Fruit fly (Drosophila melanogaster) whole organism, adult: ENCODE results near the gene CG4465.

Experiments used
- CG11617 ChIP-seq: fragments of 200-800 bp; sonication (Bioruptor generic); optimal IDR thresholded peaks from 2 replicates; lab custom pipeline; 2017; ENCODE audit warnings: mild to moderate bottlenecking, missing biosample characterization, missing genetic modification reagents, missing genetic modification characterization
- CG12768 ChIP-seq: fragments of 200-800 bp; sonication (Bioruptor generic); optimal IDR thresholded peaks from 2 replicates; lab custom pipeline; 2017; ENCODE audit warnings: missing biosample characterization, missing genetic modification characterization, mild to moderate bottlenecking, moderate library complexity, missing genetic modification reagents
- CG14711 ChIP-seq: fragments of 200-800 bp; sonication (Bioruptor generic); optimal IDR thresholded peaks from 2 replicates; lab custom pipeline; 2018; ENCODE audit warnings: missing biosample characterization, mild to moderate bottlenecking, missing genetic modification characterization, moderate library complexity
- CG1620 ChIP-seq: fragments of 200-800 bp; sonication (Bioruptor generic); optimal IDR thresholded peaks from 2 replicates; lab custom pipeline; 2016; ENCODE audit warnings: missing biosample characterization, missing genetic modification characterization
- CG33017 ChIP-seq: fragments of 200-800 bp; sonication (Bioruptor generic); optimal IDR thresholded peaks from 2 replicates; lab custom pipeline; 2018; ENCODE audit warnings: missing biosample characterization, mild to moderate bottlenecking, missing genetic modification characterization, moderate library complexity
- CG5204 ChIP-seq: fragments of 200-800 bp; sonication (Bioruptor generic); optimal IDR thresholded peaks from 2 replicates; lab custom pipeline; 2016; ENCODE audit warnings: missing biosample characterization, missing genetic modification characterization
- CG7045 ChIP-seq: fragments of 200-800 bp; sonication (Bioruptor generic); optimal IDR thresholded peaks from 2 replicates; lab custom pipeline; 2017; ENCODE audit warnings: missing biosample characterization, mild to moderate bottlenecking, missing genetic modification characterization
- CG7101 ChIP-seq: fragments of 200-800 bp; sonication (Bioruptor generic); optimal IDR thresholded peaks from 2 replicates; lab custom pipeline; 2018; ENCODE audit warnings: missing biosample characterization, mild to moderate bottlenecking, missing genetic modification characterization, moderate library complexity
- Clk ChIP-seq: fragments of 200-800 bp; sonication (Bioruptor generic); optimal IDR thresholded peaks from 2 replicates; lab custom pipeline; 2017; ENCODE audit warnings: missing biosample characterization, missing genetic modification characterization
- Crg-1 ChIP-seq: fragments of 200-800 bp; sonication (Bioruptor generic); optimal IDR thresholded peaks from 2 replicates; lab custom pipeline; 2016; ENCODE audit warnings: missing biosample characterization, missing genetic modification characterization
- Hr96 ChIP-seq: fragments of 200-800 bp; sonication (Bioruptor generic); optimal IDR thresholded peaks from 2 replicates; lab custom pipeline; 2016; ENCODE audit warnings: missing biosample characterization, missing genetic modification characterization
- Mnt ChIP-seq: fragments of 200-800 bp; sonication (Bioruptor generic); optimal IDR thresholded peaks from 2 replicates; lab custom pipeline; 2016; ENCODE audit warnings: missing biosample characterization, mild to moderate bottlenecking, missing genetic modification characterization
- bab1 ChIP-seq: fragments of 200-800 bp; sonication (Bioruptor generic); optimal IDR thresholded peaks from 3 replicates; lab custom pipeline; 2019; ENCODE audit warnings: missing biosample characterization, mild to moderate bottlenecking, missing genetic modification characterization, moderate library complexity
- cic ChIP-seq: fragments of 200-800 bp; sonication (Bioruptor generic); optimal IDR thresholded peaks from 2 replicates; lab custom pipeline; 2017; ENCODE audit warnings: missing biosample characterization, mild to moderate bottlenecking, missing genetic modification characterization, moderate library complexity
- cnc ChIP-seq, 2 experiments: fragments of >200 bp; optimal IDR thresholded peaks; 2 replicates each; lab custom pipeline; 2017
- kay ChIP-seq: fragments of 200-800 bp; sonication (Bioruptor generic); peaks from one replicate; lab custom pipeline; 2016; ENCODE audit warnings: missing biosample characterization, missing genetic modification characterization, borderline replicate concordance
- ovo ChIP-seq: fragments of 200-800 bp; sonication (Bioruptor generic); optimal IDR thresholded peaks from 2 replicates; lab custom pipeline; 2016; ENCODE audit warnings: missing biosample characterization, missing genetic modification characterization
- pad ChIP-seq: fragments of 200-800 bp; sonication (Bioruptor generic); optimal IDR thresholded peaks from 3 replicates; lab custom pipeline; 2017; ENCODE audit warnings: missing biosample characterization, missing genetic modification characterization, mild to moderate bottlenecking, moderate library complexity, missing genetic modification reagents
- tj ChIP-seq: fragments of 200-800 bp; sonication (Bioruptor generic); optimal IDR thresholded peaks from 3 replicates; lab custom pipeline; 2017; ENCODE audit warnings: missing biosample characterization, mild to moderate bottlenecking, missing genetic modification characterization, moderate library complexity
- toe ChIP-seq: fragments of 200-800 bp; sonication (Bioruptor generic); optimal IDR thresholded peaks from 2 replicates; lab custom pipeline; 2016; ENCODE audit warnings: missing biosample characterization, missing genetic modification characterization

CG4465 gene

DNA sequence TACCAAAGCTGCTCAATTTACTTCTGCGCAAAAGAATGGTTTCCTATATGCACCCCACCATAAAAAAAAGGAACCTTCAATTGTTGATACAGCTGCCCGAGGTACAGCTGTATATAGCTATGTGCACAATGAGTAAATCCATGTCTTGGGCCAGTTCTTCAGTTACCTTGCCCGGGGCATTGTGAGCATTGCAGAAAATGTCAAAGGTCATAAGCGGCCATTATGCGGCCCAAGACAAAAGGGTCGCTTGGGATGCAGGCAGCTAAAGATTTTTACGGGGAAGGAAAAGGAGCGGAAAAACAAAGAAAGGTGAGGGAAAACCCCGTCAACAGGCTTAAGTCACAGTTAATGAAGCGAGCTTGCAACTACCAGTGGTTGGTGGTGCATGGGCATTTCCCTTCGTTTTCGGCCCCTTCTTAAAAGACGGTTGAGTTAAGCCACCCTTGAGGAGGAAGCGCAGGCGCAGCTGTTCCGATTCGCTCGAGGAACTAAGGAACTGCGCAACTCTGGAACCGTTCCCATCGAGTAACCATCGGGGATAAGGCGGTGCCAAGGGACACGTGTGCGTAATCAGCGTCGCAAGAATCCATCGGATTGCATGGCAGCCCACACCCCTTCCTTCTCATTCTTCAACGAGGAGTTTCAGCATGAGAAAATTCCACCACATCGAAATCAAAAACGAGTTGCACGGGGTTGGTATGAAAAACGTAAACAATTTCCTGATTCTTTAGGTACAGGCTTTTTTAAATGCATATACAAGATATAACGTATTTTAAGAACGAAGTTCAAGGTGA, 13.5 kb upstream of the CG4465 start:
- TF ChIP-seq CG1620 (GFP tag; lab: Kevin White, UChicago) (no peak), cic (GFP tag; lab: Kevin White, UChicago) (no peak), CG14711 (no peak), Mnt (GFP tag; lab: Kevin White, UChicago) (no peak), CG7101 (tag; lab: Kevin White, UChicago) (no peak), CG5204 (GFP tag; lab: Kevin White, UChicago) (no peak), cnc (optimal IDR thresholded peaks at IDR 0.05; lab: Kevin White, UChicago) (no peak), CG7045 (GFP tag; lab: Kevin White, UChicago) (no peak), bab1 (GFP tag; lab: Kevin White, UChicago) (no peak), pad (GFP tag; lab: Kevin White, UChicago) (no peak), kay (GFP tag; lab: Kevin White, UChicago) (no peak), Crg-1 (GFP tag; lab: Kevin White, UChicago) (no peak), CG33017 (no peak), tj (GFP tag; lab: Kevin White, UChicago) (no peak), ovo (GFP tag; lab: Kevin White, UChicago) (no peak), Hr96 (GFP tag; lab: Kevin White, UChicago) (no peak), CG11617 (GFP tag; lab: Kevin White, UChicago) (no peak)

DNA sequence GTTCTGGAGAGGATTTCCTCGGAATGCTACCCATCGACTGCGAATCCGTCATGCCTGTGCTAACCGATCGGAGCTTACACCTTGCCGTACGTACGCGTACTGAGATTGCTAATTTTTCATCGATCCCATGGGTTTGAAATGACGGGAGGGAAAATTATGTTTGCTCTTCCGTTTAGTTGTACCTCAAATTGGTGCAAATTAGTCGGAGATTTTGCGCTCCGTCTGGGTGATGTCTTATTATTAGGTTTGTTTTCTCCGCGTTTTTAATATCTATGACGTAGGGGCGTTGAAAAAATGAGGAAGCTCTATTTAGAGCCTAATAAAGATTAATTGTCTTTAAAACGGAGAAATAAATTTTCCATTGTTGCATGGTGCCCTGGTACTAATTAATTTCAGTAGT, 10.9 kb upstream of the CG4465 start, which contains the start of gene CG4459:
TSS of gene CG4459 (minus strand) at position 101 of the 400 bp plus-strand sequence.
- TF ChIP-seq CG33017, result no peak
- no peak for TF ChIP-seq CG7045 (GFP tag; lab: Kevin White, UChicago)
- no peak for TF ChIP-seq toe (GFP tag; lab: Kevin White, UChicago)
- TF ChIP-seq tj (GFP tag; lab: Kevin White, UChicago), result no peak
- no peak for TF ChIP-seq CG14711
- no peak for TF ChIP-seq cic (GFP tag; lab: Kevin White, UChicago)
- TF ChIP-seq CG12768 (GFP tag; lab: Kevin White, UChicago), result no peak
- TF ChIP-seq pad (GFP tag; lab: Kevin White, UChicago), result no peak
- no peak for TF ChIP-seq CG1620 (GFP tag; lab: Kevin White, UChicago)
- no peak for TF ChIP-seq CG5204 (GFP tag; lab: Kevin White, UChicago)
- TF ChIP-seq Mnt (GFP tag; lab: Kevin White, UChicago), result no peak
- no peak for TF ChIP-seq Hr96 (GFP tag; lab: Kevin White, UChicago)
- TF ChIP-seq CG7101 (tag; lab: Kevin White, UChicago), result no peak
- no peak for TF ChIP-seq Crg-1 (GFP tag; lab: Kevin White, UChicago)
- TF ChIP-seq cnc (optimal IDR thresholded peaks at IDR 0.05; lab: Kevin White, UChicago), result no peak
- no peak for TF ChIP-seq bab1 (GFP tag; lab: Kevin White, UChicago)
- TF ChIP-seq kay (GFP tag; lab: Kevin White, UChicago), result no peak

DNA sequence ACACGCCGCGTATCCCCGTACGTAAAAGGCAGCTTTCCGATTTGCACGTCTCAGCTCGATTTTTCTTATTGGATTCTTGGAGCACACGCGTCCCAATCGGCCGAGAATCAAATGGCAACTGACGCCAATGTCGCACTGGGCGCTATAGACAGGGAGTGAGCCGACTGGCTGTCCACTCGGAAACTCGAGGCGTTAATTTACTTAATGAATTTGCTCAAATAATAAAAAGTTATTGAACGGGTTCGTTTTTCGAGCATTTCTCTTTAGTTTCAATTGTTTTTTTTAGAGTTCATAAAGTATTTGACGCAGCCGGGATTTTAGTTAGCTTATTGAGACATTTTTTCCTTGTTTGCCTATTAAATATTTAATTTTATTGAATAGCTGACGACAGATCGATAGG, 7.6 kb upstream of the CG4465 start, which contains the start of gene CG4462:
TSS of gene CG4462 (minus strand) at position 101 of the 400 bp plus-strand sequence.
- TF ChIP-seq CG11617 (GFP tag; lab: Kevin White, UChicago) (no peak), Mnt (GFP tag; lab: Kevin White, UChicago) (no peak), ovo (GFP tag; lab: Kevin White, UChicago) (no peak), CG7101 (tag; lab: Kevin White, UChicago) (no peak), CG33017 (no peak), cnc (optimal IDR thresholded peaks at IDR 0.05; lab: Kevin White, UChicago) (no peak), Crg-1 (GFP tag; lab: Kevin White, UChicago) (no peak), CG7045 (GFP tag; lab: Kevin White, UChicago) (no peak), Clk (GFP tag; lab: Kevin White, UChicago) (no peak), tj (GFP tag; lab: Kevin White, UChicago) (no peak), toe (GFP tag; lab: Kevin White, UChicago) (no peak), pad (GFP tag; lab: Kevin White, UChicago) (no peak), CG1620 (GFP tag; lab: Kevin White, UChicago) (no peak), cic (GFP tag; lab: Kevin White, UChicago) (no peak), CG14711 (no peak), bab1 (GFP tag; lab: Kevin White, UChicago) (no peak), CG12768 (GFP tag; lab: Kevin White, UChicago) (no peak)

DNA sequence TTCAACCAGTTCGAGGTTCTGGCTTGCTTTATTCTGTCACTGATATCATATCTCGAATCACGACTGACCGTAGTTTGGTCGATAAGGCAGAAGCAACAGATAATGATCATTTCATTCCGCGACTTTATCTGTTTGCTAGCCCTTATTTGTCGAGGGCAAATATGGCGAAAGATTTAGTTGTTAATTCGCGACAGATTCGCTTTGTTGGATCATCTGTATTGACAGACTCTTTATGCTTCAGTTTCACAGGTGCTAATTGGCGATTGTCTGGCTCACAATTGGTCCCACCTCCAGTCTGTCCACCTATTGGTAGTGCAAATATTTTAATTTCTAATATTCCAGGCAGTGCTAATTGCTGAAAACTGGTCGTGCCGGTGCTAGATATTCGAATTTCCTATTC, 6.7 kb upstream of the CG4465 start:
- no peak for TF ChIP-seq bab1 (GFP tag; lab: Kevin White, UChicago)
- TF ChIP-seq Mnt (GFP tag; lab: Kevin White, UChicago), result peak; percentile 35
- TF ChIP-seq CG11617 (GFP tag; lab: Kevin White, UChicago), result peak; percentile 54
- TF ChIP-seq CG7045 (GFP tag; lab: Kevin White, UChicago), result peak; percentile 92
- peak; percentile 33 for TF ChIP-seq CG14711
- TF ChIP-seq cic (GFP tag; lab: Kevin White, UChicago), result peak; percentile 84
- TF ChIP-seq Hr96 (GFP tag; lab: Kevin White, UChicago), result peak; percentile 47
- TF ChIP-seq pad (GFP tag; lab: Kevin White, UChicago), result peak; percentile 43
- TF ChIP-seq toe (GFP tag; lab: Kevin White, UChicago), result peak; percentile 75
- TF ChIP-seq CG7101 (tag; lab: Kevin White, UChicago), result peak; percentile 79
- TF ChIP-seq tj (GFP tag; lab: Kevin White, UChicago), result no peak
- peak; percentile 71 for TF ChIP-seq ovo (GFP tag; lab: Kevin White, UChicago)
- TF ChIP-seq CG5204 (GFP tag; lab: Kevin White, UChicago), result peak; percentile 12
- peak; percentile 38 for TF ChIP-seq CG1620 (GFP tag; lab: Kevin White, UChicago)
- TF ChIP-seq kay (GFP tag; lab: Kevin White, UChicago), result peak; percentile 96
- no peak for TF ChIP-seq cnc (optimal IDR thresholded peaks at IDR 0.05; lab: Kevin White, UChicago)
- TF ChIP-seq Clk (GFP tag; lab: Kevin White, UChicago), result peak; percentile 40
- TF ChIP-seq CG12768 (GFP tag; lab: Kevin White, UChicago), result peak; percentile 66
- peak; percentile 85 for TF ChIP-seq Crg-1 (GFP tag; lab: Kevin White, UChicago)
- TF ChIP-seq CG33017, result peak; percentile 67
